Worm (Caenorhabditis elegans) whole organism, young adult: ENCODE measurements around the gene F43C11.11.

Source experiments
- C06A6.2 ChIP-seq: fragments of 200-800 bp; sonication (Bioruptor generic); conservative IDR thresholded peaks from 2 replicates; pipeline ENCODE4 v1.3.6; 2022; ENCODE audit warnings: missing genetic modification characterization, missing compliant biosample characterization
- D2030.7 ChIP-seq: fragments of 200-800 bp; sonication (Bioruptor generic); IDR thresholded peaks from 2 replicates; pipeline ENCODE4 v1.3.6; 2022; ENCODE audit warnings: missing genetic modification reagents, missing genetic modification characterization, missing compliant biosample characterization
- F10E7.11 ChIP-seq: sonication (generic microtip); optimal IDR thresholded peaks from 2 replicates; lab custom pipeline; 2017; ENCODE audit warnings: mild to moderate bottlenecking, missing genetic modification characterization, moderate library complexity, missing compliant biosample characterization
- F22D6.2 ChIP-seq: sonication (generic microtip); optimal IDR thresholded peaks from 2 replicates; lab custom pipeline; 2016; ENCODE audit warnings: mild to moderate bottlenecking, missing genetic modification characterization, missing compliant biosample characterization
- F52B5.7 ChIP-seq: sonication (generic microtip); optimal IDR thresholded peaks from 2 replicates; lab custom pipeline; 2016; ENCODE audit warnings: mild to moderate bottlenecking, missing genetic modification characterization, missing compliant biosample characterization
- F57C9.4 ChIP-seq: sonication (generic microtip); optimal IDR thresholded peaks from 2 replicates; lab custom pipeline; 2017; ENCODE audit warnings: mild to moderate bottlenecking, missing genetic modification characterization, missing compliant biosample characterization
- K11D2.4 ChIP-seq: fragments of 200-800 bp; sonication (Bioruptor generic); IDR thresholded peaks from 2 replicates; pipeline ENCODE4 v1.3.6; 2022; ENCODE audit warnings: missing genetic modification reagents, missing genetic modification characterization, missing compliant biosample characterization
- Y95B8A.8 ChIP-seq: fragments of 200-800 bp; sonication (Bioruptor generic); IDR thresholded peaks from 2 replicates; pipeline ENCODE4 v1.3.6; 2022; ENCODE audit warnings: missing genetic modification reagents, missing genetic modification characterization, missing compliant biosample characterization
- ZK185.1 ChIP-seq: sonication (generic microtip); optimal IDR thresholded peaks from 2 replicates; lab custom pipeline; 2016; ENCODE audit warnings: mild to moderate bottlenecking, missing genetic modification characterization, missing compliant biosample characterization; ENCODE audit not compliant: poor library complexity, severe bottlenecking
- atf-7 ChIP-seq: sonication (generic microtip); optimal IDR thresholded peaks from 2 replicates; lab custom pipeline; 2017; ENCODE audit warnings: mild to moderate bottlenecking, missing genetic modification characterization, missing compliant biosample characterization
- attf-5 ChIP-seq: fragments of 200-800 bp; sonication (Bioruptor generic); optimal IDR thresholded peaks from 2 replicates; lab custom pipeline; 2018; ENCODE audit warnings: mild to moderate bottlenecking, missing genetic modification characterization, missing compliant biosample characterization
- bed-1 ChIP-seq: fragments of 200-800 bp; sonication (Bioruptor generic); IDR thresholded peaks from 2 replicates; pipeline ENCODE4 v1.3.6; 2022; ENCODE audit warnings: missing genetic modification reagents, missing genetic modification characterization, missing compliant biosample characterization
- bed-2 ChIP-seq: fragments of 200-800 bp; sonication (Bioruptor generic); IDR thresholded peaks from 2 replicates; pipeline ENCODE4 v1.3.6; 2022; ENCODE audit warnings: missing genetic modification reagents, missing genetic modification characterization, missing compliant biosample characterization
- cebp-2 ChIP-seq: fragments of 200-800 bp; sonication (Bioruptor generic); IDR thresholded peaks from 2 replicates; pipeline ENCODE4 v1.3.6; 2022; ENCODE audit warnings: missing genetic modification characterization, missing compliant biosample characterization
- ceh-27 ChIP-seq: fragments of 200-800 bp; sonication (Bioruptor generic); optimal IDR thresholded peaks from 2 replicates; lab custom pipeline; 2018; ENCODE audit warnings: mild to moderate bottlenecking, missing genetic modification characterization, moderate library complexity, missing compliant biosample characterization
- ceh-40 ChIP-seq: fragments of 200-800 bp; sonication (Bioruptor generic); IDR thresholded peaks from 2 replicates; pipeline ENCODE4 v1.3.6; 2022; ENCODE audit warnings: missing genetic modification characterization, missing compliant biosample characterization
- ceh-79 ChIP-seq: sonication (generic microtip); optimal IDR thresholded peaks from 2 replicates; lab custom pipeline; 2017; ENCODE audit warnings: mild to moderate bottlenecking, missing genetic modification characterization, missing compliant biosample characterization
- dpl-1 ChIP-seq: fragments of 150-350 bp; optimal IDR thresholded peaks from 2 replicates; lab custom pipeline; 2014; ENCODE audit warnings: missing biosample characterization, missing genetic modification reagents, missing genetic modification characterization
- ekl-4 ChIP-seq: fragments of 200-800 bp; sonication (Bioruptor generic); IDR thresholded peaks from 2 replicates; pipeline ENCODE4 v1.3.6; 2022; ENCODE audit warnings: missing genetic modification reagents, missing genetic modification characterization, missing compliant biosample characterization
- fkh-3 ChIP-seq: sonication (generic microtip); optimal IDR thresholded peaks from 2 replicates; lab custom pipeline; 2016; ENCODE audit warnings: mild to moderate bottlenecking, missing genetic modification characterization, missing compliant biosample characterization
- gei-17 ChIP-seq: fragments of 200-800 bp; sonication (Bioruptor generic); optimal IDR thresholded peaks from 2 replicates; lab custom pipeline; 2018; ENCODE audit warnings: mild to moderate bottlenecking, missing genetic modification characterization, missing compliant biosample characterization
- hlh-26 ChIP-seq: fragments of 200-800 bp; sonication (Bioruptor generic); conservative IDR thresholded peaks from 2 replicates; pipeline ENCODE4 v1.3.6; 2022; ENCODE audit warnings: missing genetic modification reagents, missing genetic modification characterization, missing compliant biosample characterization
- hrde-1 ChIP-seq: sonication (generic microtip); optimal IDR thresholded peaks from 2 replicates; lab custom pipeline; 2016; ENCODE audit warnings: missing genetic modification characterization, mild to moderate bottlenecking, missing compliant biosample characterization, moderate library complexity, missing genotype, missing genetic modification reagents, borderline replicate concordance
- let-607 ChIP-seq, 2 experiments: fragments of 200-800 bp in 1 of 2; sonication (Bioruptor generic) in 1 of 2; sonication (generic microtip) in 1 of 2; optimal IDR thresholded peaks; 2 replicates each; lab custom pipeline; 2016 to 2018; ENCODE audit warnings: mild to moderate bottlenecking in 2 of 2, missing compliant biosample characterization in 2 of 2, missing genetic modification characterization in 2 of 2, moderate library complexity in 2 of 2, missing genotype in 1 of 2
- lir-1 ChIP-seq: fragments of 200-800 bp; sonication (Bioruptor generic); conservative IDR thresholded peaks from 2 replicates; pipeline ENCODE4 v1.3.6; 2022; ENCODE audit warnings: missing genetic modification reagents, missing genetic modification characterization, missing compliant biosample characterization
- lsl-1 ChIP-seq: fragments of 200-800 bp; sonication (Bioruptor generic); optimal IDR thresholded peaks from 2 replicates; lab custom pipeline; 2018; ENCODE audit warnings: mild to moderate bottlenecking, missing genetic modification characterization, moderate library complexity, missing compliant biosample characterization
- madf-6 ChIP-seq: fragments of 200-800 bp; sonication (Bioruptor generic); IDR thresholded peaks from 2 replicates; pipeline ENCODE4 v1.3.6; 2022; ENCODE audit warnings: missing genetic modification reagents, missing genetic modification characterization, missing compliant biosample characterization
- mcd-1 ChIP-seq: fragments of 200-800 bp; sonication (Bioruptor generic); IDR thresholded peaks from 2 replicates; pipeline ENCODE4 v1.3.6; 2022; ENCODE audit warnings: missing genetic modification reagents, missing genetic modification characterization, missing compliant biosample characterization
- mel-28 ChIP-seq: sonication (generic microtip); optimal IDR thresholded peaks from 2 replicates; lab custom pipeline; 2016; ENCODE audit warnings: borderline replicate concordance, mild to moderate bottlenecking, missing genetic modification characterization, missing compliant biosample characterization
- mxl-1 ChIP-seq: sonication (generic microtip); optimal IDR thresholded peaks from 2 replicates; lab custom pipeline; 2016; ENCODE audit warnings: missing genetic modification characterization, missing compliant biosample characterization
- nfya-2 ChIP-seq: fragments of 200-800 bp; sonication (Bioruptor generic); IDR thresholded peaks from 2 replicates; pipeline ENCODE4 v1.3.6; 2022; ENCODE audit warnings: missing genetic modification reagents, missing genetic modification characterization, missing compliant biosample characterization
- nhr-179 ChIP-seq: sonication (generic microtip); optimal IDR thresholded peaks from 2 replicates; lab custom pipeline; 2016; ENCODE audit warnings: mild to moderate bottlenecking, missing genetic modification characterization, missing compliant biosample characterization
- nhr-90 ChIP-seq: sonication (generic microtip); optimal IDR thresholded peaks from 2 replicates; lab custom pipeline; 2016; ENCODE audit warnings: missing genotype, mild to moderate bottlenecking, missing genetic modification characterization, missing compliant biosample characterization
- somi-1 ChIP-seq: fragments of 200-800 bp; sonication (Bioruptor generic); optimal IDR thresholded peaks from 2 replicates; lab custom pipeline; 2018; ENCODE audit warnings: mild to moderate bottlenecking, missing genetic modification characterization, missing compliant biosample characterization
- tbx-9 ChIP-seq: sonication (generic microtip); optimal IDR thresholded peaks from 2 replicates; lab custom pipeline; 2016; ENCODE audit warnings: borderline replicate concordance, missing genetic modification characterization, inconsistent platforms, missing compliant biosample characterization
- unc-62 ChIP-seq: fragments of 150-350 bp; optimal IDR thresholded peaks from 2 replicates; lab custom pipeline; 2014; ENCODE audit warnings: missing biosample characterization, missing genetic modification reagents, missing genetic modification characterization
- zim-3 ChIP-seq: sonication (generic microtip); optimal IDR thresholded peaks from 2 replicates; lab custom pipeline; 2017; ENCODE audit warnings: mild to moderate bottlenecking, missing genetic modification characterization, moderate library complexity, missing compliant biosample characterization
- ztf-25 ChIP-seq: fragments of 200-800 bp; sonication (Bioruptor generic); IDR thresholded peaks from 2 replicates; pipeline ENCODE4 v1.3.6; 2022; ENCODE audit warnings: missing genetic modification reagents, missing genetic modification characterization, missing compliant biosample characterization

F43C11.11 gene

DNA sequence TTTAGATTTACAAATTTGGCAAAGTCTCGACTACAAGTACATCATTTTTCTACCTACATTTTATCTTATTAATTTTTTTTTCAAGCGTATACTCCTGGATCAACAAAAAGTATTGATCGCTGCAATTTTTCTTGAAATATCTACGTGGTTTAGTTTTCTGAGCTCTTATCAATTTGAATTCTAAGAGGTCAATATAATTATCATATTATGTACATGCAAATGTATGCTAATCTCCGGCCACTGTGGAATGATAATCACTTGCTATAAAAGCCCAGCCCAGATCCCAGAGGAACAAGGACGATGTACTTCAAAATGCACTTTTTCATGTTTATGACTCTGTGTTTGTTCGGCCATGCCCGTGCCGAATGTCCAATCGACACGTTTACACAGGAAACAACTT lies 6.8 kb downstream of the F43C11.11 start, which contains the start of gene F43C11.1:
Gene F43C11.1, plus strand, starts transcription at position 301 of the 400 bp plus-strand sequence.
- TF ChIP-seq attf-5 (GFP tag; lab: Kevin White, UChicago) = no peak
- TF ChIP-seq let-607 (tag; optimal IDR thresholded peaks at IDR 0.05; lab: Kevin White, UChicago) = no peak
- TF ChIP-seq ztf-25 (GFP tag; lab: Robert Waterston, UW) = no peak
- TF ChIP-seq C06A6.2 = no peak
- no peak for TF ChIP-seq F22D6.2 (tag; lab: Kevin White, UChicago)
- TF ChIP-seq ceh-40 = no peak

DNA sequence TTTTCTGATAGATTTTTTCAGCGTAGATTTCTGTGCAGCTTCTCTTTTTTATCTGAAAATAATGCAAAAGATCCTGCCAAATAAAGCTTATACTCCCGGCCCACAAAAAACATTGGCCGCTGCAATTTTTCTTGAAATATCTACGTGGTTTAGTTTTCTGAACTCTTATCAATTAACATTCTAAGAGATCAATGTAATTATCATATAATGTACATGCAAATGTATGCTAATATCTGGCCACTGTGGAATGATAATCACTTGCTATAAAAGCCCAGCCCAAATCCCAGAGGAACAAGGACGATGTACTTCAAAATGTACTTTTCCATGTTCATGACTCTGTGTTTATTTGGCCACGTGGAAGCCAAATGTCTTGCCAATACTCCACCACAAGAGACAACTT lies 9.1 kb downstream of the F43C11.11 start, which contains the start of gene F43C11.2:
Gene F43C11.2, plus strand, starts transcription at position 301 of the 400 bp plus-strand sequence.
- no peak for TF ChIP-seq D2030.7
- TF ChIP-seq Y95B8A.8 (GFP tag; lab: Robert Waterston, UW) = no peak
- no peak for TF ChIP-seq somi-1 (GFP tag; lab: Kevin White, UChicago)
- no peak for TF ChIP-seq bed-2 (GFP tag; lab: Robert Waterston, UW)
- TF ChIP-seq ztf-25 (GFP tag; lab: Robert Waterston, UW) = no peak
- no peak for TF ChIP-seq nhr-179 (tag; lab: Kevin White, UChicago)
- TF ChIP-seq bed-1 = no peak
- TF ChIP-seq mxl-1 = no peak
- TF ChIP-seq mcd-1 = no peak
- no peak for TF ChIP-seq ekl-4 (GFP tag; lab: Robert Waterston, UW)
- no peak for TF ChIP-seq lir-1 (GFP tag; lab: Robert Waterston, UW)
- no peak for TF ChIP-seq hrde-1
- TF ChIP-seq gei-17 (GFP tag; lab: Kevin White, UChicago) = no peak
- no peak for TF ChIP-seq hlh-26
- no peak for TF ChIP-seq F57C9.4 (tag; lab: Kevin White, UChicago)
- no peak for TF ChIP-seq zim-3 (tag; lab: Kevin White, UChicago)
- TF ChIP-seq lsl-1 (GFP tag; lab: Kevin White, UChicago) = no peak
- TF ChIP-seq F10E7.11 = no peak
- no peak for TF ChIP-seq tbx-9 (tag; lab: Kevin White, UChicago)

DNA sequence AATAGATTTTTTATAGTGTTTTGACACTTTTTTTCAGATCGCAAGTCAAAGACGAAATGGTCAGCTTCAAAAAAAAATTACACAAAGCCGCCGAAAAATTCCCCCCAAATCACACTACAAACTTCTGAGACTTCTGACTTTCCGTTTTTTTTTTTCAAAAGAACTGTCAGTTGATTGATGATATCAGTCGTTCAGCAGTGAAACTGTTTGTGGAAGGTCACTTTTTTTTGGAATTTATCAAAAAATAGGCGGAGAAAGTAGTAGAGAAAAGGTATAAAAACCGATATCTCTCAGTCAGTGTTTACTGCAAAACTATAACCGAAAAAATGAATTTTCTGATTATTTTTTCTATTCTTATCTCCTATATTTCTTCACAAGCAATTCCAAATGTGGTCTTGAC lies 10.6 kb downstream of the F43C11.11 start, which contains the start of gene F43C11.3:
Gene F43C11.3, plus strand, starts transcription at position 301 of the 400 bp plus-strand sequence.
- TF ChIP-seq let-607 (tag; optimal IDR thresholded peaks at IDR 0.05; lab: Kevin White, UChicago) = no peak
- no peak for TF ChIP-seq bed-1
- no peak for TF ChIP-seq madf-6 (GFP tag; lab: Robert Waterston, UW)
- TF ChIP-seq fkh-3 (tag; lab: Kevin White, UChicago) = no peak
- no peak for TF ChIP-seq cebp-2 (GFP tag; lab: Robert Waterston, UW)
- TF ChIP-seq ZK185.1 (tag; lab: Kevin White, UChicago) = no peak
- TF ChIP-seq mel-28 (tag; lab: Kevin White, UChicago) = no peak
- no peak for TF ChIP-seq K11D2.4 (GFP tag; lab: Robert Waterston, UW)
- TF ChIP-seq unc-62 (GFP tag; lab: Kevin White, UChicago) = no peak
- no peak for TF ChIP-seq F57C9.4 (tag; lab: Kevin White, UChicago)
- TF ChIP-seq ceh-79 (tag; lab: Kevin White, UChicago) = no peak
- TF ChIP-seq nhr-90 = no peak
- TF ChIP-seq atf-7 (tag; lab: Kevin White, UChicago) = no peak
- no peak for TF ChIP-seq ceh-27
- TF ChIP-seq dpl-1 = no peak
- TF ChIP-seq F52B5.7 (tag; lab: Kevin White, UChicago) = no peak
- no peak for TF ChIP-seq nfya-2
